Fruit fly (Drosophila melanogaster) whole organism, wandering third instar larva: ENCODE results near the gene CG42853.

ENCODE experiments used
- CG9705 ChIP-seq: fragments of 200-800 bp; sonication (Bioruptor generic); optimal IDR thresholded peaks from 2 replicates; lab custom pipeline; 2018; ENCODE audit warnings: missing biosample characterization, mild to moderate bottlenecking, missing genetic modification characterization
- CrebA ChIP-seq: fragments of 200-800 bp; sonication (Bioruptor generic); optimal IDR thresholded peaks from 2 replicates; lab custom pipeline; 2016; ENCODE audit warnings: missing biosample characterization, mild to moderate bottlenecking, missing genetic modification characterization, borderline replicate concordance
- Dfd ChIP-seq: fragments of >200 bp; optimal IDR thresholded peaks from 2 replicates; lab custom pipeline; 2017; ENCODE audit warnings: missing biosample characterization, missing genetic modification characterization
- Hnf4 ChIP-seq: fragments of 200-800 bp; sonication (Bioruptor generic); optimal IDR thresholded peaks from 2 replicates; lab custom pipeline; 2016; ENCODE audit warnings: missing biosample characterization, mild to moderate bottlenecking, missing genetic modification characterization
- Hr78 ChIP-seq: fragments of >200 bp; optimal IDR thresholded peaks from 2 replicates; lab custom pipeline; 2017; ENCODE audit warnings: missing biosample characterization, missing genetic modification characterization
- psq ChIP-seq: fragments of 200-800 bp; sonication (Bioruptor generic); optimal IDR thresholded peaks from 3 replicates; lab custom pipeline; 2017; ENCODE audit warnings: missing biosample characterization, mild to moderate bottlenecking, missing genetic modification characterization, moderate library complexity
- usp ChIP-seq: fragments of >200 bp; optimal IDR thresholded peaks from 2 replicates; lab custom pipeline; 2017; ENCODE audit warnings: missing biosample characterization, missing genetic modification characterization

dm6 chr3L:18078614-18079013 is 43.2 kb downstream of the CG42853 start:
- TF ChIP-seq psq (GFP tag; lab: Kevin White, UChicago) (no peak), usp (GFP tag; lab: Kevin White, UChicago) (no peak), CG9705 (GFP tag; lab: Kevin White, UChicago) (no peak), Dfd (GFP tag; lab: Kevin White, UChicago) (no peak), Hnf4 (GFP tag; lab: Kevin White, UChicago) (no peak), CrebA (GFP tag; lab: Kevin White, UChicago) (no peak), Hr78 (GFP tag; lab: Kevin White, UChicago) (no peak)
